Worm (Caenorhabditis elegans) whole organism, late embryonic: ENCODE measurements around the gene rdl-1.

Experiments used
- C08G9.2 ChIP-seq: sonication (generic microtip); optimal IDR thresholded peaks from 2 replicates; lab custom pipeline; 2016; ENCODE audit warnings: mild to moderate bottlenecking, missing genetic modification characterization, moderate library complexity, missing compliant biosample characterization
- K02D7.2 ChIP-seq: sonication (generic microtip); optimal IDR thresholded peaks from 2 replicates; lab custom pipeline; 2017; ENCODE audit warnings: mild to moderate bottlenecking, missing genetic modification characterization, missing compliant biosample characterization
- K09A11.1 ChIP-seq: sonication (generic microtip); optimal IDR thresholded peaks from 2 replicates; lab custom pipeline; 2017; ENCODE audit warnings: antibody characterized with exemption, mild to moderate bottlenecking, missing genetic modification characterization, missing compliant biosample characterization; ENCODE audit not compliant: insufficient read depth
- T23F11.4 ChIP-seq: fragments of 200-800 bp; sonication (Bioruptor generic); optimal IDR thresholded peaks from 2 replicates; lab custom pipeline; 2018; ENCODE audit warnings: mild to moderate bottlenecking, missing genetic modification characterization, missing compliant biosample characterization
- Y22D7AL.16 ChIP-seq: sonication (generic microtip); optimal IDR thresholded peaks from 2 replicates; lab custom pipeline; 2016; ENCODE audit warnings: missing genetic modification characterization, missing compliant biosample characterization
- ahr-1 ChIP-seq: sonication (generic microtip); optimal IDR thresholded peaks from 2 replicates; lab custom pipeline; 2016; ENCODE audit warnings: missing genetic modification characterization, missing compliant biosample characterization
- ama-1 ChIP-seq: fragments of 150-350 bp; optimal IDR thresholded peaks from 2 replicates; lab custom pipeline; 2014
- ceh-14 ChIP-seq: sonication (generic microtip); optimal IDR thresholded peaks from 2 replicates; lab custom pipeline; 2016; ENCODE audit warnings: missing genotype, missing genetic modification characterization, missing compliant biosample characterization
- ceh-22 ChIP-seq: sonication (generic microtip); optimal IDR thresholded peaks from 2 replicates; lab custom pipeline; 2017; ENCODE audit warnings: missing biosample characterization, missing genetic modification characterization
- ceh-30 ChIP-seq: fragments of 150-350 bp; optimal IDR thresholded peaks from 2 replicates; lab custom pipeline; 2014; ENCODE audit warnings: missing biosample characterization, missing genetic modification characterization
- ceh-45 ChIP-seq: fragments of 200-800 bp; sonication (Bioruptor generic); IDR thresholded peaks from 2 replicates; pipeline ENCODE4 v1.3.6; 2022; ENCODE audit warnings: missing genetic modification reagents, missing genetic modification characterization, missing compliant biosample characterization
- ceh-48 ChIP-seq: sonication (generic microtip); optimal IDR thresholded peaks from 2 replicates; lab custom pipeline; 2016; ENCODE audit warnings: missing genetic modification characterization, inconsistent platforms, missing compliant biosample characterization
- ceh-9 ChIP-seq: sonication (generic microtip); optimal IDR thresholded peaks from 2 replicates; lab custom pipeline; 2016; ENCODE audit warnings: mild to moderate bottlenecking, missing genetic modification characterization, inconsistent platforms, missing compliant biosample characterization
- elt-2 ChIP-seq: sonication (generic microtip); optimal IDR thresholded peaks from 2 replicates; lab custom pipeline; 2016; ENCODE audit warnings: missing genetic modification reagents, missing genetic modification characterization, missing compliant biosample characterization
- elt-4 ChIP-seq: sonication (generic microtip); optimal IDR thresholded peaks from 2 replicates; lab custom pipeline; 2016; ENCODE audit warnings: missing genetic modification characterization, missing compliant biosample characterization
- fax-1 ChIP-seq: sonication (generic microtip); optimal IDR thresholded peaks from 2 replicates; lab custom pipeline; 2016; ENCODE audit warnings: missing genotype, missing genetic modification characterization, missing compliant biosample characterization
- fkh-6 ChIP-seq: sonication (generic microtip); optimal IDR thresholded peaks from 2 replicates; lab custom pipeline; 2016; ENCODE audit warnings: missing genetic modification characterization, missing compliant biosample characterization
- gmeb-2 ChIP-seq: sonication (generic microtip); optimal IDR thresholded peaks from 2 replicates; lab custom pipeline; 2016; ENCODE audit warnings: missing genetic modification characterization, inconsistent platforms, missing compliant biosample characterization
- hlh-13 ChIP-seq: fragments of 200-800 bp; sonication (Bioruptor generic); optimal IDR thresholded peaks from 2 replicates; lab custom pipeline; 2018; ENCODE audit warnings: mild to moderate bottlenecking, missing genetic modification characterization, missing compliant biosample characterization
- hlh-6 ChIP-seq: sonication (generic microtip); optimal IDR thresholded peaks from 2 replicates; lab custom pipeline; 2016; ENCODE audit warnings: missing genotype, missing genetic modification characterization, missing compliant biosample characterization
- lin-11 ChIP-seq: fragments of 200-800 bp; sonication (Bioruptor generic); optimal IDR thresholded peaks from 2 replicates; lab custom pipeline; 2018; ENCODE audit warnings: mild to moderate bottlenecking, missing genetic modification characterization, missing compliant biosample characterization
- madf-2 ChIP-seq: sonication (generic microtip); optimal IDR thresholded peaks from 2 replicates; lab custom pipeline; 2017; ENCODE audit warnings: missing genetic modification characterization, missing compliant biosample characterization
- nfya-1 ChIP-seq: sonication (generic microtip); optimal IDR thresholded peaks from 2 replicates; lab custom pipeline; 2017; ENCODE audit warnings: missing genetic modification characterization, mild to moderate bottlenecking, missing compliant biosample characterization, antibody characterized with exemption, moderate library complexity
- nhr-11 ChIP-seq: fragments of 150-350 bp; optimal IDR thresholded peaks from 2 replicates; lab custom pipeline; 2014; ENCODE audit warnings: missing biosample characterization, missing genetic modification characterization
- nhr-232 ChIP-seq: sonication (generic microtip); optimal IDR thresholded peaks from 2 replicates; lab custom pipeline; 2016; ENCODE audit warnings: missing genetic modification characterization, missing compliant biosample characterization
- npax-4 ChIP-seq: sonication (generic microtip); optimal IDR thresholded peaks from 2 replicates; lab custom pipeline; 2016; ENCODE audit warnings: missing genetic modification characterization, missing compliant biosample characterization
- pha-2 ChIP-seq: sonication (generic microtip); optimal IDR thresholded peaks from 2 replicates; lab custom pipeline; 2017; ENCODE audit warnings: mild to moderate bottlenecking, missing genetic modification characterization, missing compliant biosample characterization
- pha-4 ChIP-seq: fragments of 150-350 bp; optimal IDR thresholded peaks from 2 replicates; lab custom pipeline; 2018; ENCODE audit warnings: missing biosample characterization, missing genetic modification reagents, missing genetic modification characterization
- pqm-1 ChIP-seq: sonication (generic microtip); optimal IDR thresholded peaks from 2 replicates; lab custom pipeline; 2016; ENCODE audit warnings: missing genetic modification characterization, missing compliant biosample characterization
- pros-1 ChIP-seq: fragments of 150-350 bp; optimal IDR thresholded peaks from 2 replicates; lab custom pipeline; 2014; ENCODE audit warnings: missing biosample characterization, missing genetic modification reagents, missing genetic modification characterization
- rnt-1 ChIP-seq: sonication (generic microtip); optimal IDR thresholded peaks from 2 replicates; lab custom pipeline; 2016; ENCODE audit warnings: missing genetic modification characterization, missing compliant biosample characterization
- sdc-2 ChIP-seq: sonication (generic microtip); optimal IDR thresholded peaks from 2 replicates; lab custom pipeline; 2016; ENCODE audit warnings: missing genotype, missing genetic modification characterization, missing compliant biosample characterization
- sox-4 ChIP-seq: sonication (generic microtip); optimal IDR thresholded peaks from 2 replicates; lab custom pipeline; 2017; ENCODE audit warnings: mild to moderate bottlenecking, missing genetic modification characterization, inconsistent platforms, missing compliant biosample characterization
- tbx-7 ChIP-seq: sonication (generic microtip); optimal IDR thresholded peaks from 2 replicates; lab custom pipeline; 2016; ENCODE audit warnings: missing genotype, missing genetic modification characterization, missing compliant biosample characterization
- unc-3 ChIP-seq, 2 experiments: fragments of 200-800 bp in 1 of 2; sonication (Bioruptor generic) in 1 of 2; sonication (generic microtip) in 1 of 2; conservative IDR thresholded peaks in 1 of 2; optimal IDR thresholded peaks in 1 of 2; 2 replicates each; pipeline versions ENCODE4 v1.3.6 to Lab custom; 2016 to 2022; ENCODE audit warnings: missing compliant biosample characterization in 2 of 2, missing genetic modification characterization in 2 of 2, missing genetic modification reagents in 1 of 2
- unc-42 ChIP-seq: sonication (generic microtip); optimal IDR thresholded peaks from 2 replicates; lab custom pipeline; 2016; ENCODE audit warnings: missing genotype, missing genetic modification characterization, missing compliant biosample characterization
- unc-55 ChIP-seq: sonication (generic microtip); optimal IDR thresholded peaks from 2 replicates; lab custom pipeline; 2017; ENCODE audit warnings: missing biosample characterization, missing genetic modification reagents, missing genetic modification characterization
- zip-5 ChIP-seq: sonication (generic microtip); optimal IDR thresholded peaks from 2 replicates; lab custom pipeline; 2016; ENCODE audit warnings: missing genetic modification characterization, missing compliant biosample characterization
- ztf-16 ChIP-seq: sonication (generic microtip); optimal IDR thresholded peaks from 2 replicates; lab custom pipeline; 2017; ENCODE audit warnings: missing genetic modification characterization, missing compliant biosample characterization

rdl-1 gene

ce11 chrIV:7753108-7753507 lies 17.0 kb downstream of the rdl-1 start, which contains the start of gene col-14:
Gene col-14 (plus strand): TSS chrIV:7753408.
- no peak for TF ChIP-seq zip-5 (tag; lab: Kevin White, UChicago)
- TF ChIP-seq ama-1 (lab: Kevin White, UChicago): no peak
- no peak for TF ChIP-seq tbx-7 (tag; lab: Kevin White, UChicago)
- TF ChIP-seq K02D7.2: no peak
- no peak for TF ChIP-seq fax-1 (tag; lab: Kevin White, UChicago)
- TF ChIP-seq elt-2 (tag; lab: Kevin White, UChicago): no peak
- TF ChIP-seq pha-4: no peak
- no peak for TF ChIP-seq ahr-1 (tag; lab: Kevin White, UChicago)

ce11 chrIV:7747838-7748237 lies 22.2 kb downstream of the rdl-1 start, which contains the start of gene klo-1:
Gene klo-1 (minus strand): TSS chrIV:7748225.
- TF ChIP-seq sdc-2 (tag; lab: Kevin White, UChicago) (no peak), ztf-16 (tag; lab: Kevin White, UChicago) (no peak), nhr-232 (no peak), hlh-6 (tag; lab: Kevin White, UChicago) (no peak), npax-4 (no peak), tbx-7 (tag; lab: Kevin White, UChicago) (no peak), sox-4 (tag; lab: Kevin White, UChicago) (no peak), unc-42 (tag; lab: Kevin White, UChicago) (no peak), fkh-6 (tag; lab: Kevin White, UChicago) (no peak), rnt-1 (no peak), ceh-14 (tag; lab: Kevin White, UChicago) (no peak)

ce11 chrIV:7743539-7743938 lies 26.5 kb downstream of the rdl-1 start, which contains the start of gene npr-35:
Gene npr-35 (plus strand): TSS chrIV:7743839.
- TF ChIP-seq pros-1 (tag; lab: Kevin White, UChicago): no peak
- TF ChIP-seq nhr-232: no peak
- TF ChIP-seq elt-4: no peak
- TF ChIP-seq K09A11.1: no peak
- no peak for TF ChIP-seq rnt-1
- TF ChIP-seq ceh-22 (tag; lab: Kevin White, UChicago): no peak
- no peak for TF ChIP-seq K02D7.2
- no peak for TF ChIP-seq T23F11.4
- no peak for TF ChIP-seq ceh-48 (tag; lab: Kevin White, UChicago)
- TF ChIP-seq unc-55 (GFP tag; lab: Kevin White, UChicago): no peak

ce11 chrIV:7736616-7737015 lies 33.4 kb downstream of the rdl-1 start:
- TF ChIP-seq pqm-1 (tag; lab: Kevin White, UChicago) (no peak), unc-3 (GFP tag; conservative IDR thresholded peaks at IDR 0.05; lab: Robert Waterston, UW) (no peak), unc-3 (tag; optimal IDR thresholded peaks at IDR 0.05; lab: Kevin White, UChicago) (peak; percentile 2)

ce11 chrIV:7734619-7735018 lies 35.4 kb downstream of the rdl-1 start, which contains the start of gene clx-1:
Gene clx-1 (plus strand): TSS chrIV:7734648.
- TF ChIP-seq ceh-30 (tag; lab: Kevin White, UChicago): no peak
- no peak for TF ChIP-seq npax-4
- no peak for TF ChIP-seq nhr-11 (tag; lab: Kevin White, UChicago)
- no peak for TF ChIP-seq Y22D7AL.16 (tag; lab: Kevin White, UChicago)
- TF ChIP-seq nfya-1 (tag; lab: Kevin White, UChicago): no peak
- TF ChIP-seq ama-1 (lab: Kevin White, UChicago): no peak
- TF ChIP-seq madf-2 (tag; lab: Kevin White, UChicago): no peak
- TF ChIP-seq ceh-45 (GFP tag; lab: Robert Waterston, UW): no peak
- TF ChIP-seq zip-5 (tag; lab: Kevin White, UChicago): no peak
- TF ChIP-seq unc-55 (GFP tag; lab: Kevin White, UChicago): no peak
- TF ChIP-seq hlh-13 (GFP tag; lab: Kevin White, UChicago): no peak
- TF ChIP-seq gmeb-2: no peak
- no peak for TF ChIP-seq ceh-22 (tag; lab: Kevin White, UChicago)
- TF ChIP-seq pha-2 (tag; lab: Kevin White, UChicago): no peak
- no peak for TF ChIP-seq unc-42 (tag; lab: Kevin White, UChicago)
- no peak for TF ChIP-seq ahr-1 (tag; lab: Kevin White, UChicago)
- no peak for TF ChIP-seq C08G9.2 (tag; lab: Kevin White, UChicago)
- TF ChIP-seq ceh-9 (tag; lab: Kevin White, UChicago): no peak
- no peak for TF ChIP-seq lin-11
